Worm (Caenorhabditis elegans) whole organism, late embryonic: ENCODE results near the gene F43G6.4.

Source experiments
- C08G9.2 ChIP-seq: sonication (generic microtip); optimal IDR thresholded peaks from 2 replicates; lab custom pipeline; 2016; ENCODE audit warnings: mild to moderate bottlenecking, missing genetic modification characterization, moderate library complexity, missing compliant biosample characterization
- C38D4.7 ChIP-seq: fragments of 200-800 bp; sonication (Bioruptor generic); optimal IDR thresholded peaks from 2 replicates; lab custom pipeline; 2018; ENCODE audit warnings: mild to moderate bottlenecking, missing genetic modification characterization, moderate library complexity, missing compliant biosample characterization
- K02D7.2 ChIP-seq: sonication (generic microtip); optimal IDR thresholded peaks from 2 replicates; lab custom pipeline; 2017; ENCODE audit warnings: mild to moderate bottlenecking, missing genetic modification characterization, missing compliant biosample characterization
- K09A11.1 ChIP-seq: sonication (generic microtip); optimal IDR thresholded peaks from 2 replicates; lab custom pipeline; 2017; ENCODE audit warnings: antibody characterized with exemption, mild to moderate bottlenecking, missing genetic modification characterization, missing compliant biosample characterization; ENCODE audit not compliant: insufficient read depth
- T23F11.4 ChIP-seq: fragments of 200-800 bp; sonication (Bioruptor generic); optimal IDR thresholded peaks from 2 replicates; lab custom pipeline; 2018; ENCODE audit warnings: mild to moderate bottlenecking, missing genetic modification characterization, missing compliant biosample characterization
- ahr-1 ChIP-seq: sonication (generic microtip); optimal IDR thresholded peaks from 2 replicates; lab custom pipeline; 2016; ENCODE audit warnings: missing genetic modification characterization, missing compliant biosample characterization
- ama-1 ChIP-seq: fragments of 150-350 bp; optimal IDR thresholded peaks from 2 replicates; lab custom pipeline; 2014
- ceh-14 ChIP-seq: sonication (generic microtip); optimal IDR thresholded peaks from 2 replicates; lab custom pipeline; 2016; ENCODE audit warnings: missing genotype, missing genetic modification characterization, missing compliant biosample characterization
- ceh-18 ChIP-seq: sonication (generic microtip); optimal IDR thresholded peaks from 2 replicates; lab custom pipeline; 2016; ENCODE audit warnings: missing genetic modification characterization, missing compliant biosample characterization
- ceh-19 ChIP-seq: fragments of 200-800 bp; sonication (Bioruptor generic); optimal IDR thresholded peaks from 2 replicates; lab custom pipeline; 2018; ENCODE audit warnings: mild to moderate bottlenecking, missing genetic modification characterization, missing compliant biosample characterization
- ceh-22 ChIP-seq: sonication (generic microtip); optimal IDR thresholded peaks from 2 replicates; lab custom pipeline; 2017; ENCODE audit warnings: missing biosample characterization, missing genetic modification characterization
- ceh-24 ChIP-seq: sonication (generic microtip); optimal IDR thresholded peaks from 2 replicates; lab custom pipeline; 2016; ENCODE audit warnings: mild to moderate bottlenecking, missing genetic modification characterization, missing compliant biosample characterization
- ceh-30 ChIP-seq: fragments of 150-350 bp; optimal IDR thresholded peaks from 2 replicates; lab custom pipeline; 2014; ENCODE audit warnings: missing biosample characterization, missing genetic modification characterization
- ceh-31 ChIP-seq: sonication (generic microtip); optimal IDR thresholded peaks from 2 replicates; lab custom pipeline; 2016; ENCODE audit warnings: missing genetic modification characterization, missing compliant biosample characterization
- ceh-34 ChIP-seq: sonication (generic microtip); optimal IDR thresholded peaks from 2 replicates; lab custom pipeline; 2016; ENCODE audit warnings: mild to moderate bottlenecking, missing genetic modification characterization, missing compliant biosample characterization
- ceh-48 ChIP-seq: sonication (generic microtip); optimal IDR thresholded peaks from 2 replicates; lab custom pipeline; 2016; ENCODE audit warnings: missing genetic modification characterization, inconsistent platforms, missing compliant biosample characterization
- ceh-9 ChIP-seq: sonication (generic microtip); optimal IDR thresholded peaks from 2 replicates; lab custom pipeline; 2016; ENCODE audit warnings: mild to moderate bottlenecking, missing genetic modification characterization, inconsistent platforms, missing compliant biosample characterization
- che-1 ChIP-seq: sonication (generic microtip); optimal IDR thresholded peaks from 2 replicates; lab custom pipeline; 2016; ENCODE audit warnings: mild to moderate bottlenecking, missing genetic modification characterization, missing compliant biosample characterization
- dmd-4 ChIP-seq: sonication (generic microtip); optimal IDR thresholded peaks from 2 replicates; lab custom pipeline; 2016; ENCODE audit warnings: borderline replicate concordance, missing genetic modification characterization, missing compliant biosample characterization
- elt-2 ChIP-seq: sonication (generic microtip); optimal IDR thresholded peaks from 2 replicates; lab custom pipeline; 2016; ENCODE audit warnings: missing genetic modification reagents, missing genetic modification characterization, missing compliant biosample characterization
- elt-4 ChIP-seq: sonication (generic microtip); optimal IDR thresholded peaks from 2 replicates; lab custom pipeline; 2016; ENCODE audit warnings: missing genetic modification characterization, missing compliant biosample characterization
- ets-4 ChIP-seq: sonication (generic microtip); optimal IDR thresholded peaks from 2 replicates; lab custom pipeline; 2016; ENCODE audit warnings: missing genetic modification characterization, missing compliant biosample characterization
- eyg-1 ChIP-seq: sonication (generic microtip); optimal IDR thresholded peaks from 2 replicates; lab custom pipeline; 2016; ENCODE audit warnings: missing genotype, missing genetic modification characterization, missing compliant biosample characterization
- fax-1 ChIP-seq: sonication (generic microtip); optimal IDR thresholded peaks from 2 replicates; lab custom pipeline; 2016; ENCODE audit warnings: missing genotype, missing genetic modification characterization, missing compliant biosample characterization
- fkh-10 ChIP-seq: fragments of 150-350 bp; optimal IDR thresholded peaks from 2 replicates; lab custom pipeline; 2014; ENCODE audit warnings: missing biosample characterization, missing genetic modification reagents, missing genetic modification characterization
- fkh-6 ChIP-seq: sonication (generic microtip); optimal IDR thresholded peaks from 2 replicates; lab custom pipeline; 2016; ENCODE audit warnings: missing genetic modification characterization, missing compliant biosample characterization
- gmeb-2 ChIP-seq: sonication (generic microtip); optimal IDR thresholded peaks from 2 replicates; lab custom pipeline; 2016; ENCODE audit warnings: missing genetic modification characterization, inconsistent platforms, missing compliant biosample characterization
- hlh-13 ChIP-seq: fragments of 200-800 bp; sonication (Bioruptor generic); optimal IDR thresholded peaks from 2 replicates; lab custom pipeline; 2018; ENCODE audit warnings: mild to moderate bottlenecking, missing genetic modification characterization, missing compliant biosample characterization
- hlh-15 ChIP-seq: sonication (generic microtip); optimal IDR thresholded peaks from 2 replicates; lab custom pipeline; 2016; ENCODE audit warnings: missing genetic modification characterization, missing compliant biosample characterization
- hlh-30 ChIP-seq: sonication (generic microtip); optimal IDR thresholded peaks from 2 replicates; lab custom pipeline; 2017; ENCODE audit warnings: antibody characterized with exemption, missing genetic modification characterization, missing compliant biosample characterization; ENCODE audit not compliant: insufficient read depth
- hlh-6 ChIP-seq: sonication (generic microtip); optimal IDR thresholded peaks from 2 replicates; lab custom pipeline; 2016; ENCODE audit warnings: missing genotype, missing genetic modification characterization, missing compliant biosample characterization
- lim-6 ChIP-seq: sonication (generic microtip); optimal IDR thresholded peaks from 2 replicates; lab custom pipeline; 2016; ENCODE audit warnings: missing genetic modification characterization, missing compliant biosample characterization
- lin-11 ChIP-seq: fragments of 200-800 bp; sonication (Bioruptor generic); optimal IDR thresholded peaks from 2 replicates; lab custom pipeline; 2018; ENCODE audit warnings: mild to moderate bottlenecking, missing genetic modification characterization, missing compliant biosample characterization
- madf-2 ChIP-seq: sonication (generic microtip); optimal IDR thresholded peaks from 2 replicates; lab custom pipeline; 2017; ENCODE audit warnings: missing genetic modification characterization, missing compliant biosample characterization
- mec-3 ChIP-seq: sonication (generic microtip); optimal IDR thresholded peaks from 2 replicates; lab custom pipeline; 2016; ENCODE audit warnings: borderline replicate concordance, missing genetic modification characterization, missing compliant biosample characterization
- nhr-11 ChIP-seq: fragments of 150-350 bp; optimal IDR thresholded peaks from 2 replicates; lab custom pipeline; 2014; ENCODE audit warnings: missing biosample characterization, missing genetic modification characterization
- pag-3 ChIP-seq: sonication (generic microtip); optimal IDR thresholded peaks from 2 replicates; lab custom pipeline; 2016; ENCODE audit warnings: missing compliant biosample characterization, missing genetic modification characterization, borderline replicate concordance
- pax-1 ChIP-seq: fragments of 150-350 bp; optimal IDR thresholded peaks from 2 replicates; lab custom pipeline; 2014; ENCODE audit warnings: missing biosample characterization, missing genetic modification characterization
- pha-2 ChIP-seq: sonication (generic microtip); optimal IDR thresholded peaks from 2 replicates; lab custom pipeline; 2017; ENCODE audit warnings: mild to moderate bottlenecking, missing genetic modification characterization, missing compliant biosample characterization
- pha-4 ChIP-seq: fragments of 150-350 bp; optimal IDR thresholded peaks from 2 replicates; lab custom pipeline; 2018; ENCODE audit warnings: missing biosample characterization, missing genetic modification reagents, missing genetic modification characterization
- pqm-1 ChIP-seq: sonication (generic microtip); optimal IDR thresholded peaks from 2 replicates; lab custom pipeline; 2016; ENCODE audit warnings: missing genetic modification characterization, missing compliant biosample characterization
- pros-1 ChIP-seq: fragments of 150-350 bp; optimal IDR thresholded peaks from 2 replicates; lab custom pipeline; 2014; ENCODE audit warnings: missing biosample characterization, missing genetic modification reagents, missing genetic modification characterization
- ref-2 ChIP-seq: sonication (generic microtip); optimal IDR thresholded peaks from 2 replicates; lab custom pipeline; 2016; ENCODE audit warnings: missing genetic modification characterization, missing compliant biosample characterization
- sdc-2 ChIP-seq: sonication (generic microtip); optimal IDR thresholded peaks from 2 replicates; lab custom pipeline; 2016; ENCODE audit warnings: missing genotype, missing genetic modification characterization, missing compliant biosample characterization
- sox-2 ChIP-seq: fragments of 200-800 bp; sonication (Bioruptor generic); IDR thresholded peaks from 2 replicates; pipeline ENCODE4 v1.3.6; 2022; ENCODE audit warnings: missing genetic modification reagents, missing genetic modification characterization, missing compliant biosample characterization
- sox-4 ChIP-seq: sonication (generic microtip); optimal IDR thresholded peaks from 2 replicates; lab custom pipeline; 2017; ENCODE audit warnings: mild to moderate bottlenecking, missing genetic modification characterization, inconsistent platforms, missing compliant biosample characterization
- tbx-2 ChIP-seq: sonication (generic microtip); optimal IDR thresholded peaks from 2 replicates; lab custom pipeline; 2016; ENCODE audit warnings: missing genetic modification characterization, missing compliant biosample characterization
- tbx-7 ChIP-seq: sonication (generic microtip); optimal IDR thresholded peaks from 2 replicates; lab custom pipeline; 2016; ENCODE audit warnings: missing genotype, missing genetic modification characterization, missing compliant biosample characterization
- ttx-3 ChIP-seq: sonication (generic microtip); optimal IDR thresholded peaks from 2 replicates; lab custom pipeline; 2016; ENCODE audit warnings: missing genetic modification reagents, missing genetic modification characterization, missing compliant biosample characterization
- unc-55 ChIP-seq: sonication (generic microtip); optimal IDR thresholded peaks from 2 replicates; lab custom pipeline; 2017; ENCODE audit warnings: missing biosample characterization, missing genetic modification reagents, missing genetic modification characterization
- unc-86 ChIP-seq: sonication (generic microtip); optimal IDR thresholded peaks from 2 replicates; lab custom pipeline; 2016; ENCODE audit warnings: missing genetic modification characterization, missing compliant biosample characterization
- zip-5 ChIP-seq: sonication (generic microtip); optimal IDR thresholded peaks from 2 replicates; lab custom pipeline; 2016; ENCODE audit warnings: missing genetic modification characterization, missing compliant biosample characterization
- ztf-16 ChIP-seq: sonication (generic microtip); optimal IDR thresholded peaks from 2 replicates; lab custom pipeline; 2017; ENCODE audit warnings: missing genetic modification characterization, missing compliant biosample characterization

F43G6.4 gene

DNA sequence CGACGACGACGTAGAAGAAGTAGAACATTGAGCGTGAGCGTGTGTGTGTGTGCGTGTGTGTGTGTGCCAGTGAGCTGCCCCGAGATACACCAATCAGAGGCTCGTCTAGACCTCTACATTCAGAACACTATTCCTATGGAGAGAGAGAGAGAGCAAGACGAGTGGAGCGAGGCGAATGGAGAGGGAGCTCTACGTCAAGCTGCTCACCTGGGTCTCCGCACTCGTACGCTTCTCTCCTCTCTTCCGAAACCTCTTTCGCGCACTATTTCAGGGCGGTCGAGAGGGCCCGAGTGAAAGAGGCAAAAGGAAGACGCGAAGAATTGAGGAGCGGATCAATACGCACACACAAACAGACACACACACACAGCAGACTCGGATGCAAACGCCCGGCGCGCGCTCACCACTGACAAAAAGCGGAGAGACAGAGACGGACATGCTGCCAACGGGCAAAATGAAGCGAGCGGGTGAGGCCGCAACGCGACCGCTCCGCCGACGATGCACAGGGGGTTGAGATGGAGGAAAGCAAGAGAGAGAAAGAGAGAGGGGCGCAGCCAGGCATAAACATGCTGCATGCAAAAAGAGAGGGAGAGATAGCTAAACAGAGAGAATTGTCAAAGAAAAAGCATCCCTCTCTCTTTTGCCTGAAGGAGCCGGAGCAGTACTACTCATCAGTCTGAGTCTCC is 40.9 kb upstream of the F43G6.4 start:
- TF ChIP-seq ceh-34 (peak; percentile 94), ceh-30 (tag; lab: Kevin White, UChicago) (peak; percentile 35), ceh-18 (peak; percentile 99), ref-2 (tag; lab: Kevin White, UChicago) (peak; percentile 89), ahr-1 (tag; lab: Kevin White, UChicago) (peak; percentile 20), ceh-22 (peak; percentile 53), elt-4 (tag; lab: Kevin White, UChicago) (peak; percentile 79), lim-6 (tag; lab: Kevin White, UChicago) (peak; percentile 13), sox-2 (peak; percentile 1; the same call in 1 of the 2 replicates), ztf-16 (tag; lab: Kevin White, UChicago) (peak; percentile 55), pha-4 (tag; lab: Kevin White, UChicago) (no peak), hlh-15 (no peak), sox-4 (tag; lab: Kevin White, UChicago) (no peak), elt-2 (peak; percentile 35), gmeb-2 (tag; lab: Kevin White, UChicago) (no peak), T23F11.4 (peak; percentile 5), K09A11.1 (tag; lab: Kevin White, UChicago) (no peak), pag-3 (tag; lab: Kevin White, UChicago) (no peak), eyg-1 (tag; lab: Kevin White, UChicago) (peak; percentile 37), hlh-13 (no peak), fkh-10 (GFP tag; lab: Kevin White, UChicago) (no peak), fkh-6 (tag; lab: Kevin White, UChicago) (peak; percentile 30), fax-1 (tag; lab: Kevin White, UChicago) (peak; percentile 48), ceh-24 (no peak), ceh-48 (tag; lab: Kevin White, UChicago) (peak; percentile 93), C38D4.7 (no peak), sdc-2 (tag; lab: Kevin White, UChicago) (peak; percentile 62), ttx-3 (no peak), lin-11 (tag; lab: Kevin White, UChicago) (peak; percentile 30), tbx-2 (tag; lab: Kevin White, UChicago) (peak; percentile 90), ama-1 (no peak), madf-2 (tag; lab: Kevin White, UChicago) (no peak), zip-5 (peak; percentile 1), pros-1 (tag; lab: Kevin White, UChicago) (peak; percentile 69), ceh-31 (tag; lab: Kevin White, UChicago) (peak; percentile 94), hlh-6 (tag; lab: Kevin White, UChicago) (no peak), tbx-7 (tag; lab: Kevin White, UChicago) (peak; percentile 18), nhr-11 (no peak), K02D7.2 (no peak), pqm-1 (tag; lab: Kevin White, UChicago) (peak; percentile 28), pha-2 (tag; lab: Kevin White, UChicago) (peak; percentile 61), ceh-9 (tag; lab: Kevin White, UChicago) (no peak), ceh-19 (GFP tag; lab: Kevin White, UChicago) (peak; percentile 68), mec-3 (peak; percentile 49), unc-55 (peak; percentile 80), hlh-30 (peak; percentile 68), pax-1 (tag; lab: Kevin White, UChicago) (no peak), ceh-14 (tag; lab: Kevin White, UChicago) (peak; percentile 83), unc-86 (tag; lab: Kevin White, UChicago) (peak; percentile 44), che-1 (tag; lab: Kevin White, UChicago) (peak; percentile 4), dmd-4 (tag; lab: Kevin White, UChicago) (peak; percentile 64), ets-4 (tag; lab: Kevin White, UChicago) (peak; percentile 78), C08G9.2 (peak; percentile 55)
